Worm (Caenorhabditis elegans): ENCODE results near the gene fipr-2.

DNA sequence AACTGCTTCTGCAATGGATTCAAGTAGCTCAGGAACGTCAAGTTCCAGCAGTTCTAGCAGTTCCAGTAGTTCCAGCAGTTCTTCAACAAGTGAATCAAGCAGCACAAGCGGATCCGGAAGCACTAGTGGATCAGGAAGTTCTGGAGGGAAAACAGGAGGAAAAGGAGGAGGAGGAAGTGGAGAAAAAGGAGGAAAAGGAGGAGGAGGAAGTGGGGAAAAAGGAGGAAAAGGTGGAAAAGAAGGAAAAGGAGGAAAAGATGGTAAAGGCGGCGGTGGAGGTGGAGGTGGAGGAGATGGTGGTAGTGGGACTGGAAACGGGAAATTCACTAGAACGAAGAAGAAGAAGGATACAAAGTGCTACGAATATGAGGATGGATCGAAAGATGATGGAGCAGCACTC is 41.4 kb downstream of the fipr-2 start:
- no peak for TF ChIP-seq ets-4 (tag; optimal IDR thresholded peaks at IDR 0.05)
- no peak for TF ChIP-seq ama-1 (optimal IDR thresholded peaks at IDR 0.05)
- TF ChIP-seq pag-3 (tag; optimal IDR thresholded peaks at IDR 0.05; ENCODE audit: borderline replicate concordance): no peak
- TF ChIP-seq elt-2 (tag; optimal IDR thresholded peaks at IDR 0.05): no peak
- TF ChIP-seq dmd-4 (tag; optimal IDR thresholded peaks at IDR 0.05; ENCODE audit: borderline replicate concordance): no peak

Data from whole organism, late embryonic.